Worm (Caenorhabditis elegans): Measurements from ENCODE around the gene K10H10.4.

Gene K10H10.4

DNA sequence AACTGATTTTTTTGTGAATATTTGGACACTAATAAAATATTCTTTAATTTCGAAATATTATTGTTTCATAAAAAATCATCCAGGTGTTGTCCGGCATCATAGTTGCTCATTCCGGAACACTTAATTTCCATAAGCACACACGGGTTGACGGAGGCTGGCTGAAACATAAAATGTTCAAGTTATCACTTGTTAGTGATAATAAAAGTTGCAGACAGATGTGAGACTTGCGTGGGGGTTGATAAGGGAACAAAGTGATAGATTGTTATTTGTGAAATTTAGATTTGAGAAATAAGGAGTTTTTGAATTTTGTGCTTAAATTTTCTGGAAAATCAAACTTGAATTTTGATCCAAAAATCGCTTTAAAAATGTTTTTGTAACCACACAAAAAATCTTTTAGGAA lies 9.9 kb downstream of the K10H10.4 start:
- TF ChIP-seq ceh-79 (tag; optimal IDR thresholded peaks at IDR 0.05) (no peak), nhr-90 (tag; optimal IDR thresholded peaks at IDR 0.05) (no peak), ztf-6 (GFP tag; IDR thresholded peaks at IDR 0.05) (no peak), nhr-80 (tag; optimal IDR thresholded peaks at IDR 0.05) (peak; percentile 5), F49E8.2 (tag; optimal IDR thresholded peaks at IDR 0.05; ENCODE audit: insufficient read depth) (no peak), B0019.2 (GFP tag; conservative IDR thresholded peaks at IDR 0.05) (no peak), ceh-40 (GFP tag; IDR thresholded peaks at IDR 0.05) (no peak)

DNA sequence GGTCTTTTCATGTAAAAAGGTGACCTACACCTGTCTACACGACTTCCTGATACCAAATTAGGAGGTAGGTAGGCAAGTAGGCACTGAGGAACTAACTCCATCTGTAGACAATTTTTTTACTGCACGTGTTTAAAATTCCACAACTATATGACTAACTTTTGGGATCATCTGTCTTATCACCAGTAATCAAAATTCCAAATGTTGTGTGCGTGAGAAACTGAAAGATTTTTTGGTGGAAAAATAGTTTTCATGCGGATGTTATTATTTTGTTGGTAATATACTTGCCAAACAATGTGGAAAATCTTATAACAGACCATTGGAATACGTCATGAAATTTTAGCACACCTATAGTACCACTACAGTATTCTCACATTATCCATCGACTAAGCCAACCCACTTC lies 11.0 kb downstream of the K10H10.4 start, which contains the start of gene K10H10.13:
TSS of gene K10H10.13 (minus strand) at position 101 of the 400 bp plus-strand sequence.
- no peak for TF ChIP-seq Y95B8A.8 (GFP tag; IDR thresholded peaks at IDR 0.05)
- no peak for TF ChIP-seq tlf-1 (GFP tag; optimal IDR thresholded peaks at IDR 0.05)
- TF ChIP-seq sdz-38 (tag; optimal IDR thresholded peaks at IDR 0.05), result no peak
- no peak for TF ChIP-seq F10E7.11 (tag; optimal IDR thresholded peaks at IDR 0.05)
- no peak for TF ChIP-seq nfyb-1 (GFP tag; IDR thresholded peaks at IDR 0.05)
- no peak for TF ChIP-seq fkh-3 (tag; optimal IDR thresholded peaks at IDR 0.05)
- TF ChIP-seq tbp1 (GFP tag; optimal IDR thresholded peaks at IDR 0.05), result no peak
- no peak for TF ChIP-seq lin-35 (GFP tag; optimal IDR thresholded peaks at IDR 0.05)
- no peak for TF ChIP-seq snpc-4 (GFP tag; optimal IDR thresholded peaks at IDR 0.05)
- no peak for TF ChIP-seq snpc-4 (tag; optimal IDR thresholded peaks at IDR 0.05)
- no peak for TF ChIP-seq F39B2.1 (GFP tag; IDR thresholded peaks at IDR 0.05)
- no peak for TF ChIP-seq attf-5 (GFP tag; optimal IDR thresholded peaks at IDR 0.05)
- no peak for TF ChIP-seq lsl-1 (GFP tag; optimal IDR thresholded peaks at IDR 0.05)
- TF ChIP-seq nfya-2 (GFP tag; IDR thresholded peaks at IDR 0.05), result no peak
- TF ChIP-seq K11D2.4 (GFP tag; IDR thresholded peaks at IDR 0.05), result no peak
- TF ChIP-seq dox-1 (GFP tag; IDR thresholded peaks at IDR 0.05), result no peak
- no peak for TF ChIP-seq ccch-3 (GFP tag; optimal IDR thresholded peaks at IDR 0.05)
- TF ChIP-seq pha-4 (tag; optimal IDR thresholded peaks at IDR 0.05), result no peak
- TF ChIP-seq D2030.7 (GFP tag; IDR thresholded peaks at IDR 0.05), result no peak

DNA sequence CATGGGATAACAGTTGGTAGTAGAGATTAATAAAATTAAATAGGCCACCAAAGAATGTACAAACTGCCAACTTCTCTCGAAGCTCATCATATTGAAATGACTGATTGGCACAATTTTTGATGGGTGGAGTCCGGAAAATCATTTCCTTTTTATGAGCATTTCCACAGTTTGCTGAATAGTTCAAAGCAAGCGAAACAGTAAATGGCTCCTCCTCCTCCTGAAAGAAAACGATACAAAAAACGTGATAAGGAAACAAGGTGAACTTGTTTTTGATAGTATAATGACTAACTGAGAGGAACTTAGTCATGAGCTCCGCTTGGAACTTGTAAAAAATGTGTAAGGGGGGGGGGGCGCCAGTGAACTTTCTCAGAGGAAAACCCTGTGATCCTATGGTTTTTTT lies 14.8 kb downstream of the K10H10.4 start, which contains the start of gene K10H10.9:
TSS of gene K10H10.9 (minus strand) at position 101 of the 400 bp plus-strand sequence.
- TF ChIP-seq ccch-3 (GFP tag; optimal IDR thresholded peaks at IDR 0.05) (no peak), attf-3 (GFP tag; conservative IDR thresholded peaks at IDR 0.05) (no peak), ekl-4 (GFP tag; IDR thresholded peaks at IDR 0.05) (no peak), die-1 (tag; optimal IDR thresholded peaks at IDR 0.05) (no peak), F22D6.2 (tag; optimal IDR thresholded peaks at IDR 0.05) (no peak), ama-1 (optimal IDR thresholded peaks at IDR 0.05) (no peak), ama-1 (GFP tag; optimal IDR thresholded peaks at IDR 0.05) (no peak), madf-6 (GFP tag; IDR thresholded peaks at IDR 0.05) (no peak), mes-4 (tag; optimal IDR thresholded peaks at IDR 0.05) (no peak), let-526 (GFP tag; IDR thresholded peaks at IDR 0.05) (no peak), K11D2.4 (GFP tag; IDR thresholded peaks at IDR 0.05) (no peak), Y56A3A.18 (GFP tag; IDR thresholded peaks at IDR 0.05) (no peak), lag-1 (GFP tag; IDR thresholded peaks at IDR 0.05) (no peak), lir-1 (GFP tag; conservative IDR thresholded peaks at IDR 0.05) (no peak), let-607 (tag; optimal IDR thresholded peaks at IDR 0.05) (no peak), dpl-1 (GFP tag; optimal IDR thresholded peaks at IDR 0.05) (no peak)
